Fruit fly (Drosophila melanogaster) whole organism, embryonic: ENCODE measurements around the gene Bhmt.

Experiments used
- CG3163 ChIP-seq: fragments of 200-800 bp; sonication (Bioruptor generic); optimal IDR thresholded peaks from 3 replicates; lab custom pipeline; 2016; ENCODE audit warnings: missing biosample characterization, missing genetic modification characterization
- CG8924 ChIP-seq: fragments of 200-800 bp; optimal IDR thresholded peaks from 3 replicates; lab custom pipeline; 2019; ENCODE audit warnings: missing biosample characterization, mild to moderate bottlenecking, missing genetic modification characterization, moderate library complexity
- HmgD ChIP-seq: fragments of 200-800 bp; sonication (Bioruptor generic); optimal IDR thresholded peaks from 3 replicates; lab custom pipeline; 2016; ENCODE audit warnings: missing biosample characterization, missing genetic modification characterization
- kni ChIP-seq: fragments of 200-800 bp; sonication (Bioruptor generic); optimal IDR thresholded peaks from 3 replicates; lab custom pipeline; 2017; ENCODE audit warnings: mild to moderate bottlenecking, missing biosample characterization, missing genetic modification reagents, missing genetic modification characterization

- TF ChIP-seq kni (GFP tag; lab: Kevin White, UChicago), result no peak
- no peak for TF ChIP-seq CG8924 (tag; lab: Kevin White, UChicago)
- no peak for TF ChIP-seq HmgD
- TF ChIP-seq CG3163 (GFP tag; lab: Kevin White, UChicago), result no peak
Measured at dm6 chr2L:18990133-18990532, 33.0 kb upstream of the Bhmt start, which contains the start of gene CG15170.
